Worm (Caenorhabditis elegans): ENCODE data around the gene W02G9.3.
A peak's percentile ranks its signal among the peaks of the same experiment; 100 is the strongest.

W02G9.3 gene

DNA sequence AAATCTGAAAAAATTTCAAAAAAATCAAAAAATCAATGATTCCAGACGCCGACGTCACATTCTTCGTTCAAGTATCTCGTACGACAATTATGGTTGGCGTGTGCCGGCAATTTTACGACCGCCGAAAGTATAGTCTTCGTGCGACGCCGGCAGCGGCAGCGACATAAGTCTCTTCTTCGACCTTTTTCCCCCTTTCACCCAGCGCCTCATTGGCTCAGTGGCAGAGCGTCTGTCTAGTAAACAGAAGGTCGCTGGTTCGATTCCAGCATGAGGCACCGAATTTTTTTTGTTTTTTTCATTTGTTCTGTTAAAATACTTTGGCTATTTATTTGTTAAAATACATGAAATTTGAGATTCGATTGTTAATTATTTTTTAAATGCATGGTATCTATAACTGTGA is 1.0 kb downstream of the W02G9.3 start:
- TF ChIP-seq F10E7.11 (tag; optimal IDR thresholded peaks at IDR 0.05) (no peak), ZK185.1 (tag; optimal IDR thresholded peaks at IDR 0.05; ENCODE audit: poor library complexity, severe bottlenecking) (no peak), D2030.7 (GFP tag; IDR thresholded peaks at IDR 0.05) (peak; percentile 81), unc-62 (GFP tag; optimal IDR thresholded peaks at IDR 0.05) (no peak), ekl-4 (GFP tag; IDR thresholded peaks at IDR 0.05) (peak; percentile 70; the same call in 1 of the 2 replicates), B0035.1 (tag; optimal IDR thresholded peaks at IDR 0.05) (no peak), akir-1 (GFP tag; optimal IDR thresholded peaks at IDR 0.05) (no peak), gei-17 (GFP tag; optimal IDR thresholded peaks at IDR 0.05) (no peak), F52B5.7 (tag; optimal IDR thresholded peaks at IDR 0.05) (no peak), F23B12.7 (tag; optimal IDR thresholded peaks at IDR 0.05; ENCODE audit: insufficient read depth) (peak; percentile 35), ztf-25 (GFP tag; IDR thresholded peaks at IDR 0.05) (peak; percentile 20; the same call in 1 of the 2 replicates), athp-1 (tag; optimal IDR thresholded peaks at IDR 0.05) (peak; percentile 34), rcor-1 (GFP tag; IDR thresholded peaks at IDR 0.05) (peak; percentile 76), attf-5 (GFP tag; optimal IDR thresholded peaks at IDR 0.05) (peak; percentile 67), rec-8 (tag; optimal IDR thresholded peaks at IDR 0.05) (peak; percentile 6 to 37), K11D2.4 (GFP tag; IDR thresholded peaks at IDR 0.05) (no peak), ceh-40 (GFP tag; IDR thresholded peaks at IDR 0.05) (peak; percentile 29; the same call in 1 of the 2 replicates), him-1 (tag; optimal IDR thresholded peaks at IDR 0.05) (peak; percentile 5), C17E4.6 (GFP tag; IDR thresholded peaks at IDR 0.05) (no peak), ceh-27 (GFP tag; optimal IDR thresholded peaks at IDR 0.05) (peak; percentile 62), madf-3 (GFP tag; IDR thresholded peaks at IDR 0.05) (peak; percentile 27; the same call in 1 of the 2 replicates), efl-1 (GFP tag; optimal IDR thresholded peaks at IDR 0.05) (no peak), madf-8 (GFP tag; conservative IDR thresholded peaks at IDR 0.05) (no peak), xnd-1 (tag; optimal IDR thresholded peaks at IDR 0.05) (no peak), mes-4 (tag; optimal IDR thresholded peaks at IDR 0.05) (no peak), egl-44 (GFP tag; IDR thresholded peaks at IDR 0.05) (0 out of 2 replicates have a peak, but pooled peaks have one; percentile 68), ama-1 (optimal IDR thresholded peaks at IDR 0.05) (no peak), ama-1 (GFP tag; optimal IDR thresholded peaks at IDR 0.05) (peak; percentile 15 to 71), madf-10 (tag; optimal IDR thresholded peaks at IDR 0.05) (peak; percentile 16), dpl-1 (GFP tag; optimal IDR thresholded peaks at IDR 0.05) (no peak), aptf-2 (GFP tag; conservative IDR thresholded peaks at IDR 0.05) (no peak), ztf-18 (tag; optimal IDR thresholded peaks at IDR 0.05) (no peak), cebp-2 (GFP tag; IDR thresholded peaks at IDR 0.05) (no peak), ceh-100 (GFP tag; IDR thresholded peaks at IDR 0.05) (peak; percentile 74), chd-7 (tag; optimal IDR thresholded peaks at IDR 0.05) (peak; percentile 8), hrde-1 (tag; optimal IDR thresholded peaks at IDR 0.05; ENCODE audit: borderline replicate concordance) (no peak), tbp1 (GFP tag; optimal IDR thresholded peaks at IDR 0.05) (peak; percentile 94), lsl-1 (GFP tag; optimal IDR thresholded peaks at IDR 0.05) (peak; percentile 47), pbrm-1 (GFP tag; IDR thresholded peaks at IDR 0.05) (peak; percentile 71; the same call in 1 of the 2 replicates), snpc-1.3 (tag; optimal IDR thresholded peaks at IDR 0.05; ENCODE audit: insufficient read depth) (peak; percentile 68), cebp-1 (GFP tag; IDR thresholded peaks at IDR 0.05) (0 out of 2 replicates have a peak, but pooled peaks have one; percentile 13), cebp-1 (tag; optimal IDR thresholded peaks at IDR 0.05) (peak; percentile 66), sea-2 (GFP tag; IDR thresholded peaks at IDR 0.05) (no peak), unc-130 (GFP tag; optimal IDR thresholded peaks at IDR 0.05) (peak; percentile 29), ccch-3 (GFP tag; optimal IDR thresholded peaks at IDR 0.05) (no peak), nhr-80 (tag; optimal IDR thresholded peaks at IDR 0.05) (peak; percentile 14), B0336.3 (GFP tag; IDR thresholded peaks at IDR 0.05) (peak; percentile 52; the same call in 1 of the 2 replicates), tlf-1 (GFP tag; optimal IDR thresholded peaks at IDR 0.05) (peak; percentile 23), Y53F4B.3 (GFP tag; IDR thresholded peaks at IDR 0.05) (no peak)
